Worm (Caenorhabditis elegans) whole organism, mixed stage, embryonic: ENCODE measurements around the gene F33E11.2.

Experiments used
- bed-3 ChIP-seq: fragments of 200-800 bp; sonication (Bioruptor generic); optimal IDR thresholded peaks from 3 replicates; lab custom pipeline; 2018; ENCODE audit warnings: mild to moderate bottlenecking, missing genetic modification characterization, moderate library complexity, missing compliant biosample characterization
- elt-3 ChIP-seq: fragments of 150-350 bp; optimal IDR thresholded peaks from 2 replicates; lab custom pipeline; 2014; ENCODE audit warnings: missing biosample characterization, missing genetic modification characterization
- lsy-2 ChIP-seq: fragments of 150-350 bp; optimal IDR thresholded peaks from 2 replicates; lab custom pipeline; 2014; ENCODE audit warnings: missing biosample characterization, missing genetic modification characterization
- mab-5 ChIP-seq: fragments of 150-350 bp; optimal IDR thresholded peaks from 2 replicates; lab custom pipeline; 2014; ENCODE audit warnings: missing biosample characterization, missing genetic modification characterization
- mep-1 ChIP-seq: fragments of 150-350 bp; optimal IDR thresholded peaks from 2 replicates; lab custom pipeline; 2017; ENCODE audit warnings: missing biosample characterization, missing genetic modification reagents, missing genetic modification characterization, inconsistent platforms
- nhr-237 ChIP-seq: fragments of 150-350 bp; optimal IDR thresholded peaks from 2 replicates; lab custom pipeline; 2014; ENCODE audit warnings: missing biosample characterization, missing genetic modification characterization
- pha-4 ChIP-seq: fragments of 150-350 bp; optimal IDR thresholded peaks from 2 replicates; lab custom pipeline; 2018; ENCODE audit warnings: missing biosample characterization, missing genetic modification reagents, missing genetic modification characterization
- sem-2 ChIP-seq: fragments of 200-800 bp; sonication (Bioruptor generic); optimal IDR thresholded peaks from 2 replicates; lab custom pipeline; 2018; ENCODE audit warnings: mild to moderate bottlenecking, missing genetic modification characterization, missing compliant biosample characterization
- sptf-1 ChIP-seq: sonication (generic microtip); optimal IDR thresholded peaks from 2 replicates; lab custom pipeline; 2017; ENCODE audit warnings: mild to moderate bottlenecking, missing genetic modification characterization, moderate library complexity, missing compliant biosample characterization
- tbx-8 ChIP-seq: fragments of 200-800 bp; sonication (Bioruptor generic); optimal IDR thresholded peaks from 2 replicates; lab custom pipeline; 2018; ENCODE audit warnings: mild to moderate bottlenecking, missing genetic modification characterization, moderate library complexity, missing compliant biosample characterization
- unc-39 ChIP-seq: fragments of 150-350 bp; optimal IDR thresholded peaks from 2 replicates; lab custom pipeline; 2014; ENCODE audit warnings: missing biosample characterization, missing genetic modification characterization
- unc-62 ChIP-seq: fragments of 150-350 bp; optimal IDR thresholded peaks from 2 replicates; lab custom pipeline; 2014; ENCODE audit warnings: missing biosample characterization, missing genetic modification reagents, missing genetic modification characterization

- TF ChIP-seq nhr-237 (tag; lab: Kevin White, UChicago) (no peak), tbx-8 (GFP tag; lab: Kevin White, UChicago) (no peak), sem-2 (GFP tag; lab: Kevin White, UChicago) (no peak), bed-3 (GFP tag; lab: Kevin White, UChicago) (no peak), unc-62 (GFP tag; lab: Kevin White, UChicago) (no peak), pha-4 (tag; lab: Kevin White, UChicago) (no peak), mab-5 (tag; lab: Kevin White, UChicago) (no peak), lsy-2 (no peak), unc-39 (tag; lab: Kevin White, UChicago) (no peak), elt-3 (tag; lab: Kevin White, UChicago) (no peak), mep-1 (tag; lab: Kevin White, UChicago) (no peak), sptf-1 (no peak)
These were observed 46.1 kb upstream of the F33E11.2 start, which contains the start of gene oac-39 for ce11 chrV:251652-252051.
